Fruit fly (Drosophila melanogaster) whole organism: ENCODE measurements around the gene CG32638.
A peak's percentile ranks its signal among the peaks of the same experiment; 100 is the strongest.

Source experiments
- Dll ChIP-seq: fragments of >200 bp; optimal IDR thresholded peaks from 2 replicates; lab custom pipeline; 2017
- usp ChIP-seq: fragments of >200 bp; optimal IDR thresholded peaks from 2 replicates; lab custom pipeline; 2017; ENCODE audit warnings: missing biosample characterization, missing genetic modification characterization, mixed read lengths

CG32638 gene

dm6 chrX:13087333-13087828 lies 41.2 kb downstream of the CG32638 start:
- TF ChIP-seq Dll (lab: Kevin White, UChicago) (peak; percentile 15), usp (GFP tag; lab: Kevin White, UChicago) (no peak)
